Worm (Caenorhabditis elegans) whole organism, L2 larva: ENCODE data around the gene gtf-2H1.

ENCODE experiments used
- aly-2 ChIP-seq: fragments of 150-350 bp; optimal IDR thresholded peaks from 2 replicates; lab custom pipeline; 2014; ENCODE audit warnings: missing biosample characterization, missing genetic modification characterization
- ztf-11 ChIP-seq: sonication (generic microtip); optimal IDR thresholded peaks from 2 replicates; lab custom pipeline; 2017; ENCODE audit warnings: missing biosample characterization, missing genetic modification characterization

DNA sequence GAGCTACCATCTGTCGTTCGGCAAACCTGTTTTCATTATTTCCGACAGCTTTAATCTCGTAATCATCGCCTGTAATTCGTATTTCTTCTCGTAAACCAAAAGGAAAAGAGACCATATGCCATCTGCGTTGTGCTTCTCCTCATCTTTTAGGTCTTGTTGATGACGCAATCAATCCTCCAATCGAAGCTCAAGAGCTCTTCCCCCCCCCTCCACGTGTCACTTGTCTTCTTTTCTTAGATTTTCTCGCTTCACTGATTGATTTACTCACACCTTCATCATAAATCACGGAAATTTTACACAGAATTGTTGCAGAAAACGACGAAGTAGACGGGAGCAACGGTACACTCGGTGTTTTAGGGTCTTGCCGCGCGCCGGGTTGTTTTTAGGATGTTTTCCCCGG lies 52.9 kb downstream of the gtf-2H1 start, which contains the start of gene tcl-2:
- TF ChIP-seq ztf-11 (tag; lab: Kevin White, UChicago): no peak
- no peak for TF ChIP-seq aly-2 (tag; lab: Kevin White, UChicago)
